Worm (Caenorhabditis elegans): ENCODE measurements around the gene nipi-4.

nipi-4 gene

DNA sequence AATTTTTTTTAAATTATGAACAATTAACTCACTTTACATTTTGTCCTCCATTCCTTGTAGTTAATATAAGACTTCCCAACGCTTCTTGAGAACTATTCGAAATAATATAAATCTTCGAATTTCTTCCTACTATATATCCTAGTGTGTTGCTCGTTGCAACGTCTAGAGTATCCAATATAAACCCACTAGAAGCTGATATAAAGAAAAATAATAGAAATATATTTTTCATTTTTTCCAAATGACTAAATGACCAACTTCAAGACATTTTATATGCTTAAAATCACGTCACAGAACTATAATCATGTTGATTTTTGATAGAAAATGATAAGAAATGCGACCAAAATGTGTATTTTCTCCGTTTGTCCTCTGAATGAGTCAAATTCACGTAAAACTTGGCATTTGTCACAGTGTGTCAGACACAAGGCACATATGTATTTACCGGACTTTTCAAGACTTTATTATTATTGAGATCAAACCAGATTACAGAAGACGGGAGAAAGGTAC is 7.5 kb downstream of the nipi-4 start, which contains the start of gene C37C3.10:
Gene C37C3.10, minus strand, starts transcription at position 51 of the 504 bp plus-strand sequence.
- TF ChIP-seq tra-4 (tag; optimal IDR thresholded peaks at IDR 0.05): no peak

ce11 chrV:7861792-7862191 is 8.8 kb downstream of the nipi-4 start, which contains the start of gene C37C3.17:
Gene C37C3.17, minus strand, starts transcription at chrV:7861892.
- TF ChIP-seq hnd-1 (tag; optimal IDR thresholded peaks at IDR 0.05): no peak
- TF ChIP-seq tbx-37 (GFP tag; conservative IDR thresholded peaks at IDR 0.05): no peak
- no peak for TF ChIP-seq hmg-4 (GFP tag; optimal IDR thresholded peaks at IDR 0.05)
- TF ChIP-seq ama-1 (optimal IDR thresholded peaks at IDR 0.05): no peak
- TF ChIP-seq scrt-1 (GFP tag; IDR thresholded peaks at IDR 0.05): no peak
- TF ChIP-seq aly-1 (tag; optimal IDR thresholded peaks at IDR 0.05): no peak

- TF ChIP-seq ets-7 (tag; optimal IDR thresholded peaks at IDR 0.05) (no peak), F13C5.2 (tag; optimal IDR thresholded peaks at IDR 0.05) (no peak), scrt-1 (GFP tag; IDR thresholded peaks at IDR 0.05) (no peak), hnd-1 (tag; optimal IDR thresholded peaks at IDR 0.05) (no peak), aly-1 (tag; optimal IDR thresholded peaks at IDR 0.05) (no peak), ama-1 (optimal IDR thresholded peaks at IDR 0.05) (no peak), tra-4 (tag; optimal IDR thresholded peaks at IDR 0.05) (no peak), tbx-11 (GFP tag; IDR thresholded peaks at IDR 0.05) (no peak), pes-1 (GFP tag; IDR thresholded peaks at IDR 0.05) (no peak), flt-1 (GFP tag; IDR thresholded peaks at IDR 0.05) (no peak), sea-1 (GFP tag; conservative IDR thresholded peaks at IDR 0.05) (no peak), tbx-37 (GFP tag; conservative IDR thresholded peaks at IDR 0.05) (no peak), B0310.2 (tag; optimal IDR thresholded peaks at IDR 0.05) (no peak), hmbx-1 (tag; optimal IDR thresholded peaks at IDR 0.05) (no peak), hmg-4 (GFP tag; optimal IDR thresholded peaks at IDR 0.05) (no peak), ceh-13 (GFP tag; optimal IDR thresholded peaks at IDR 0.05) (no peak), ceh-36 (tag; optimal IDR thresholded peaks at IDR 0.05) (no peak)
Measured at ce11 chrV:7857931-7858330, 12.7 kb downstream of the nipi-4 start, which contains the start of gene C37C3.1. Gene C37C3.1, plus strand, starts transcription at chrV:7857963.

- TF ChIP-seq pes-1 (GFP tag; IDR thresholded peaks at IDR 0.05): no peak
- TF ChIP-seq hmg-4 (GFP tag; optimal IDR thresholded peaks at IDR 0.05): no peak
- no peak for TF ChIP-seq hnd-1 (tag; optimal IDR thresholded peaks at IDR 0.05)
- TF ChIP-seq tbx-37 (GFP tag; conservative IDR thresholded peaks at IDR 0.05): no peak
- no peak for TF ChIP-seq hmbx-1 (tag; optimal IDR thresholded peaks at IDR 0.05)
- no peak for TF ChIP-seq sea-1 (GFP tag; conservative IDR thresholded peaks at IDR 0.05)
- TF ChIP-seq ceh-36 (tag; optimal IDR thresholded peaks at IDR 0.05): no peak
- no peak for TF ChIP-seq tbx-11 (GFP tag; IDR thresholded peaks at IDR 0.05)
- TF ChIP-seq flt-1 (GFP tag; IDR thresholded peaks at IDR 0.05): no peak
Measured at ce11 chrV:7856641-7857040, 14.0 kb downstream of the nipi-4 start.

ce11 chrV:7855382-7855994 is 15.1 kb downstream of the nipi-4 start, which contains the start of gene C37C3.2:
Gene C37C3.2, plus strand, starts transcription at chrV:7855944.
- TF ChIP-seq hnd-1 (tag; optimal IDR thresholded peaks at IDR 0.05) (no peak), F13C5.2 (tag; optimal IDR thresholded peaks at IDR 0.05) (no peak), B0310.2 (tag; optimal IDR thresholded peaks at IDR 0.05) (no peak), hmg-4 (GFP tag; optimal IDR thresholded peaks at IDR 0.05) (no peak), ama-1 (optimal IDR thresholded peaks at IDR 0.05) (no peak)

- TF ChIP-seq scrt-1 (GFP tag; IDR thresholded peaks at IDR 0.05): no peak
- TF ChIP-seq hmg-4 (GFP tag; optimal IDR thresholded peaks at IDR 0.05): peak; percentile 25
- peak; percentile 75 for TF ChIP-seq F13C5.2 (tag; optimal IDR thresholded peaks at IDR 0.05)
- TF ChIP-seq hmbx-1 (tag; optimal IDR thresholded peaks at IDR 0.05): no peak
Measured at ce11 chrV:7854603-7855002, 16.0 kb downstream of the nipi-4 start, which contains the start of the genes C37C3.9 and C37C3.18. Gene C37C3.9, minus strand, starts transcription at chrV:7854700. Gene C37C3.18, plus strand, starts transcription at chrV:7854993.

DNA sequence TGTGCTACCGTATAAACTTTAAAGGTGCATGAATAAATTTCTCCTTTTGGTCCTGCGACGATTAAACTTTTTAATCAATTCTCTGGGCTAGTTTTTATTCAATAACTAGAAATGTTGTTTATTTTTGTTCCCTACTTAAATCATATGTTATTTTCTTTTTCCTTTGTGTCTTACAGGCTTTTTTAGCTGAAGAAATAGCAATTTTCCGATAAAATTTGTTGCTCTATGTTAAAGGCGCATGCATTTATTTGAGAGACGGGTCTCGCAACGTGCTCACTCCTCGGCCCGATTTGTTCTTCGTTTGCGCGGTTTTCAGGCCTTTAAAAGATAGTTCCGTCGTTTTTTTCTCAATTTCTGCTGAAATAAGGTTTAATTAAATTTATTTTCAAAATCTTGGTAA is 16.7 kb downstream of the nipi-4 start:
- TF ChIP-seq tbx-11 (GFP tag; IDR thresholded peaks at IDR 0.05) (no peak), hmbx-1 (tag; optimal IDR thresholded peaks at IDR 0.05) (no peak), hmg-4 (GFP tag; optimal IDR thresholded peaks at IDR 0.05) (no peak), F13C5.2 (tag; optimal IDR thresholded peaks at IDR 0.05) (no peak)

DNA sequence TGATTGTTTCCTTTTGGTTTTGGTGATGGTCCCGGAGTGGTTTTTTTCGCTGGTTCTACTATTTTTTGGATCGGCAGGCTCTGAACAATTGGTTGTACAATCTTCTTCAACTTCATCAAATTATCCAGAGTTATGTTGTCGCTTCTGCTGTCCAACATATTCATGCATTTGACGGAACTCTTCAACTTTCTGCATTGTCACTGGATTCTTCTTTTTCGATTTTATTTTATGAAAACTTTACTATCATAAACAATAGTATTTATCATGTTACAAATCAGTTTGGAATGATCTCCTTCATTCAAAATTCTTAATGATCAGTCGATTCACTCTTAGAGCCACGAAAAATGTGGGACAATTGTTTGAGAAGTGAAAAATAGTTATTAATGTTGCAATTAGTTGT is 18.5 kb downstream of the nipi-4 start:
- no peak for TF ChIP-seq sea-1 (GFP tag; conservative IDR thresholded peaks at IDR 0.05)
- TF ChIP-seq pes-1 (GFP tag; IDR thresholded peaks at IDR 0.05): no peak
- no peak for TF ChIP-seq tbx-37 (GFP tag; conservative IDR thresholded peaks at IDR 0.05)
- no peak for TF ChIP-seq F13C5.2 (tag; optimal IDR thresholded peaks at IDR 0.05)

DNA sequence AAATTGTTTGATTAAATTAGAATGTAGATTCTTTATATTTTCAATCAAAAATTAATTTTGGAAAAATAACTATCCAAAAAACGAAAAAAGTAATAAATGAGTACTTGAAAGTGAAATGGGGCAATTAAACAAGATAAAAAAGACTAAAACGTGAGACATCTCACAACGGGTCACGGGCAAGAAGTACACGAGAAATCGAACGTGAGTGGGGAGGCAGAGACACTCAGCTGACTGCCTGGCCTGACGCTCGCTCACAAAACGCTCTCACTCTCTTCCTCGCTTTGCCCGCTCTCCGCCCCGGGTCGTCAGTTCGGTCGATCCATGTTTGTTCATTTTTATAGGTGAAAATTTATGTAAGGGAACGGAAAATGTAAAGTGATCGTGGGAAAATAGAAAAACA is 22.4 kb downstream of the nipi-4 start:
- TF ChIP-seq F13C5.2 (tag; optimal IDR thresholded peaks at IDR 0.05) (no peak), B0310.2 (tag; optimal IDR thresholded peaks at IDR 0.05) (no peak), scrt-1 (GFP tag; IDR thresholded peaks at IDR 0.05) (0 out of 2 replicates have a peak, but pooled peaks have one; percentile 7), ceh-36 (tag; optimal IDR thresholded peaks at IDR 0.05) (no peak), tbx-37 (GFP tag; conservative IDR thresholded peaks at IDR 0.05) (no peak), hnd-1 (tag; optimal IDR thresholded peaks at IDR 0.05) (no peak), hmg-4 (GFP tag; optimal IDR thresholded peaks at IDR 0.05) (peak; percentile 1), sea-1 (GFP tag; conservative IDR thresholded peaks at IDR 0.05) (0 out of 2 replicates have a peak, but pooled peaks have one; percentile 7), flt-1 (GFP tag; IDR thresholded peaks at IDR 0.05) (no peak)

Data from whole organism, early embryonic.